Worm (Caenorhabditis elegans): ENCODE data around the gene F01G10.4.

ce11 chrIV:10261061-10261460 lies 28.7 kb upstream of the F01G10.4 start:
- no peak for TF ChIP-seq flt-1 (GFP tag; IDR thresholded peaks at IDR 0.05)
- TF ChIP-seq ama-1 (optimal IDR thresholded peaks at IDR 0.05) = no peak
- no peak for TF ChIP-seq pes-1 (GFP tag; IDR thresholded peaks at IDR 0.05)
- no peak for TF ChIP-seq tbx-11 (GFP tag; IDR thresholded peaks at IDR 0.05)
- no peak for TF ChIP-seq hmg-4 (GFP tag; optimal IDR thresholded peaks at IDR 0.05)
- TF ChIP-seq ceh-36 (tag; optimal IDR thresholded peaks at IDR 0.05) = no peak
- no peak for TF ChIP-seq ets-7 (tag; optimal IDR thresholded peaks at IDR 0.05)
- TF ChIP-seq sea-1 (GFP tag; conservative IDR thresholded peaks at IDR 0.05) = no peak
